Worm (Caenorhabditis elegans): ENCODE results near the gene sgca-1.

Gene sgca-1

DNA sequence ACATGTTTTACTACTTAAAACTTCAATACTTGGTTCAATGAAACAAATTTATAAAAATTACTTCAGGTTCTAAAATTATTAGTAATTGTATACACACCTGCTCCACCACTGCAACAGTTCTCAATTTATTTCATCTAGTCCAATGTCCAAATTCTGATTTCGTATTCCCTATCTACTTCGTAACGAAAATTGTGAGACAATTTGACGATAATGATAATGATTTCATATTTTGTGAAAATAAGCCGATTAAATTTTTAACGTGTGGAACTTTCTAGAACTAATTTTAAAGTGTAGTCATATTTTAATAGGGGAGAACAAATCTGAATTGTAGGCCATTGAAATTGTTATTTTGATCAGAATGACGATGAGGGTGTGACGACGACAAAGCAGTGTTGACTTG, 1.1 kb upstream of the sgca-1 start:
- TF ChIP-seq mep-1 (tag; optimal IDR thresholded peaks at IDR 0.05) (no peak), ham-2 (GFP tag; optimal IDR thresholded peaks at IDR 0.05) (no peak), nhr-2 (tag; optimal IDR thresholded peaks at IDR 0.05) (no peak), nhr-28 (tag; optimal IDR thresholded peaks at IDR 0.05) (no peak)

DNA sequence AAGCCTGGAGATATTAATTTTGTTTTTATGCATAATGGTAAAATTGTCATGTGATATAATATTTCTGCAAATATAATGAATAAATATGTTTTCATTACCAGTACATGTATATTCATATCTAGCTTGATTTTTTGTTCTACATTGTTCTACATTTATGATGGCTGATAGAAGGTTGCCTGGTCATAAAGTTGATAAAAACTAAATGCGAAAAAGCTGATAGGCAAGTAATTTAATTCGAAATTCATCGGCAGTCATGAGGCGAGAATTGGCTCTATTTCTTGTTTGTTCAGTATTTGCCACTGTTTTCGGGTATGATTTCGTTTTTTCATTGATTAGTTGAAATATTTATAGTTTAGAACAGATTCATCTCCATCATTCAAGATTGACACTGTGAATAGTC, 5.2 kb downstream of the sgca-1 start, which contains the start of gene bgal-2:
Gene bgal-2, plus strand, starts transcription at position 231 of the 400 bp plus-strand sequence.
- no peak for TF ChIP-seq ceh-43 (GFP tag; optimal IDR thresholded peaks at IDR 0.05)

DNA sequence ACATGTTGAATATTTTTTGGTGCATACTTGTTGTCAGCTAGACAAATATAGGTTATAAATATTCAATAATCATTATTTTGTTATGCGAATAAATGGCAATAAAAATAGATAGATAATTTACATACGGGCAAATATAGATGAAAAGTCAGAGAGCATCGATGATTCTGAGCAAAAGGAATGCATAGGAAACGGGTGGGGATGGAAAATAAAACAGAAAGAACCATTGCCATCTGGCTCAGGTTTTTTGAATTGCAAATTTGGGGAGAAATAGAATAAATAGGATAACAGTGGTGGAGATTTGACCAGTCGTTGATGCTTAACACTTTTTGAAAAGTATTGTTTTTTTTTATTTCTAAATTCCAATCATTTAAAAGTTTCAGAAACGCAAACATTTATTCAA, 6.5 kb downstream of the sgca-1 start, which contains the start of gene idpp-6:
Gene idpp-6, plus strand, starts transcription at position 301 of the 400 bp plus-strand sequence.
- TF ChIP-seq blmp-1 (tag; optimal IDR thresholded peaks at IDR 0.05) (no peak), mls-2 (tag; optimal IDR thresholded peaks at IDR 0.05) (no peak), M03D4.4 (tag; optimal IDR thresholded peaks at IDR 0.05) (no peak), cnd-1 (tag; optimal IDR thresholded peaks at IDR 0.05) (no peak), nhr-28 (tag; optimal IDR thresholded peaks at IDR 0.05) (no peak)

DNA sequence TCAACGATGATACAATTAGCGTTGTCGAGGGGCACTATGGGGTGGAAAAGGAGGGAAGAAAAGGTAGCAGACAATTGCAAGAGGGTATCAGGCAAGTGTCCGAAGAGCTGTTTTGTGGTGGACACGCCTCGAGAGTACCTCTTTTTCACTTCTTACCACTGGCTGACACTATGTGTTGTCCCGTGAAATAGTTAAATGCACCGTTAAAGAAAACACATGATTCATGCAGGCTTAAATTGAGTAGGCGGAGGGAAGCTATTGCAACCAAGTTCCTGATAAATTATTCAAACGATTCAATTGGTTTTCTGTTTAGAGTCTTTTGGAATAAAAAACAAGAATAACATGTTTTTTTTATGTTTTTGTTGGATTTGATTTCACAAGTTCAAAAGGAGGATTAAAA, 11.3 kb downstream of the sgca-1 start, which contains the start of gene irk-1:
Gene irk-1, minus strand, starts transcription at position 101 of the 400 bp plus-strand sequence.
- no peak for TF ChIP-seq zip-8 (tag; optimal IDR thresholded peaks at IDR 0.05)
- TF ChIP-seq pha-4 (tag; optimal IDR thresholded peaks at IDR 0.05) = no peak
- no peak for TF ChIP-seq mab-5 (tag; optimal IDR thresholded peaks at IDR 0.05)
- TF ChIP-seq blmp-1 (tag; optimal IDR thresholded peaks at IDR 0.05) = no peak
- no peak for TF ChIP-seq drap-1 (GFP tag; optimal IDR thresholded peaks at IDR 0.05)
- TF ChIP-seq tbx-8 (GFP tag; optimal IDR thresholded peaks at IDR 0.05) = no peak
- no peak for TF ChIP-seq ces-1 (GFP tag; optimal IDR thresholded peaks at IDR 0.05)
- TF ChIP-seq ztf-11 (tag; optimal IDR thresholded peaks at IDR 0.05) = no peak
- no peak for TF ChIP-seq lsy-2 (tag; optimal IDR thresholded peaks at IDR 0.05)
- TF ChIP-seq elt-3 (tag; optimal IDR thresholded peaks at IDR 0.05) = no peak
- TF ChIP-seq lin-13 (tag; optimal IDR thresholded peaks at IDR 0.05) = no peak
- TF ChIP-seq snpc-4 (tag; optimal IDR thresholded peaks at IDR 0.05) = no peak

DNA sequence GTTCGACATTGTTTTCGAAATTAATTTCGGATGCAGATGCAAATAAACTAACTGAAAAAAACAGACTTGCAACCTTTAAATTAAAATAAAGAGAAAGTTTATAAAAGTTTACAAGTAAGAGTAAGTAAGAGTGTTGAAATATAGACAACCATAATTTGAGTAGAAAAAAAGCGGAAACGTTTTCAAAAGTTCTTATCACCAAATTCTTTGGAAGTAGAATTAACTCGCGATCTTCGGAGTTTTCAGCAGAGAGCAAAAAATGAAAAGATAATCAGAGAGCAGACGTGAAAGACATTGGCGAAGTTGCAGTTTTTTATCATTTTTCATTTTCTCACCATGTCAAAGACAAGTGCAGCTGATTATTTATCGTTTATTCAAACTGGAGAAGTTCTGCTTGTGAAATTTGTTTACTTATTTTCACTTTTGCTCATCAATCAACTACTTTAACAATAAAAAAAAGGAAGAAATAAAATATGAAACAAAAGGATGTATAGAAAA, 27.6 kb downstream of the sgca-1 start, which contains the start of gene abts-4:
Gene abts-4, minus strand, starts transcription at position 51 of the 498 bp plus-strand sequence.
- TF ChIP-seq mab-5 (tag; optimal IDR thresholded peaks at IDR 0.05) = no peak
- TF ChIP-seq nhr-76 (tag; optimal IDR thresholded peaks at IDR 0.05) = no peak
- no peak for TF ChIP-seq sem-2 (GFP tag; optimal IDR thresholded peaks at IDR 0.05)
- no peak for TF ChIP-seq sptf-1 (tag; optimal IDR thresholded peaks at IDR 0.05)
- TF ChIP-seq lin-13 (tag; optimal IDR thresholded peaks at IDR 0.05) = no peak
- TF ChIP-seq nhr-237 (tag; optimal IDR thresholded peaks at IDR 0.05) = no peak
- no peak for TF ChIP-seq cnd-1 (tag; optimal IDR thresholded peaks at IDR 0.05)
- TF ChIP-seq flh-1 (GFP tag; optimal IDR thresholded peaks at IDR 0.05) = no peak
- no peak for TF ChIP-seq nhr-2 (tag; optimal IDR thresholded peaks at IDR 0.05)
- TF ChIP-seq elt-3 (tag; optimal IDR thresholded peaks at IDR 0.05) = no peak
- TF ChIP-seq lin-32 (GFP tag; optimal IDR thresholded peaks at IDR 0.05) = no peak
- no peak for TF ChIP-seq zip-8 (tag; optimal IDR thresholded peaks at IDR 0.05)
- TF ChIP-seq nhr-12 (tag; optimal IDR thresholded peaks at IDR 0.05) = no peak
- TF ChIP-seq unc-62 (GFP tag; optimal IDR thresholded peaks at IDR 0.05) = no peak
- TF ChIP-seq ceh-83 (GFP tag; optimal IDR thresholded peaks at IDR 0.05) = no peak
- no peak for TF ChIP-seq ceh-39 (tag; optimal IDR thresholded peaks at IDR 0.05)
- TF ChIP-seq hlh-1 (tag; optimal IDR thresholded peaks at IDR 0.05) = no peak
- TF ChIP-seq ham-2 (GFP tag; optimal IDR thresholded peaks at IDR 0.05) = no peak
- no peak for TF ChIP-seq nhr-28 (tag; optimal IDR thresholded peaks at IDR 0.05)
- no peak for TF ChIP-seq unc-120 (tag; optimal IDR thresholded peaks at IDR 0.05; ENCODE audit: poor library complexity, severe bottlenecking)

DNA sequence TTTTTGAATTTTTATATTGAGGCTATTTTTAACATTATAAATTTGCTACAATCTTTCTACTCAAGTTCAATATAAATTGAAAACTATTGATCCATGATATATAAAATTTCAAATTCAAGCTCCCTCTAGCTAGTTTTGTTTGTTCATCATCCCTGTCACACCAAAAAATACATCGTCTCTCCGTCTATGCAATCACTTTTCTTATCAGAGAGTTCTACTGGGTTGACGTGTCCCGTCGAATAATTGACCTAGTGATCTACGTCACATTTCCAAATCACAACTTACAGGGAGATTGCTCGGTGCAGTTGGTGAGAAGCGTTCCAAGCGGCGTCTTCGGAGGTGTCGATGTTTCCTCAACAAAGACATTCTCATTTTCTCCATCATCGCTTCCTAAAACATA, 28.1 kb downstream of the sgca-1 start:
- TF ChIP-seq unc-120 (tag; optimal IDR thresholded peaks at IDR 0.05; ENCODE audit: poor library complexity, severe bottlenecking) (no peak), snpc-4 (tag; optimal IDR thresholded peaks at IDR 0.05) (no peak), ceh-83 (GFP tag; optimal IDR thresholded peaks at IDR 0.05) (no peak), ces-1 (GFP tag; optimal IDR thresholded peaks at IDR 0.05) (no peak), hlh-1 (tag; optimal IDR thresholded peaks at IDR 0.05) (no peak), lsy-2 (tag; optimal IDR thresholded peaks at IDR 0.05) (no peak), sem-2 (GFP tag; optimal IDR thresholded peaks at IDR 0.05) (no peak), nhr-2 (tag; optimal IDR thresholded peaks at IDR 0.05) (no peak), tbx-8 (GFP tag; optimal IDR thresholded peaks at IDR 0.05) (no peak), nhr-12 (tag; optimal IDR thresholded peaks at IDR 0.05) (no peak), nhr-28 (tag; optimal IDR thresholded peaks at IDR 0.05) (no peak), ham-2 (GFP tag; optimal IDR thresholded peaks at IDR 0.05) (no peak), unc-62 (GFP tag; optimal IDR thresholded peaks at IDR 0.05) (no peak)

Measured in whole organism, mixed stage, embryonic.